Fruit fly (Drosophila melanogaster) whole organism, embryonic: ENCODE measurements around the gene Actn.

ENCODE experiments used
- BtbVII ChIP-seq: fragments of 200-800 bp; sonication (Bioruptor generic); optimal IDR thresholded peaks from 3 replicates; lab custom pipeline; 2017; ENCODE audit warnings: missing biosample characterization, mild to moderate bottlenecking, missing genetic modification characterization
- CG10431 ChIP-seq: fragments of 200-800 bp; sonication (Bioruptor generic); optimal IDR thresholded peaks from 3 replicates; lab custom pipeline; 2018; ENCODE audit warnings: missing biosample characterization, mild to moderate bottlenecking, missing genetic modification characterization
- CG10979 ChIP-seq: fragments of 200-800 bp; sonication (Bioruptor generic); optimal IDR thresholded peaks from 2 replicates; lab custom pipeline; 2018; ENCODE audit warnings: missing biosample characterization, mild to moderate bottlenecking, missing genetic modification characterization, moderate library complexity
- CG12071 ChIP-seq: fragments of 200-800 bp; sonication (Bioruptor generic); optimal IDR thresholded peaks from 3 replicates; lab custom pipeline; 2018; ENCODE audit warnings: missing biosample characterization, mild to moderate bottlenecking, missing genetic modification characterization
- CG12155 ChIP-seq: fragments of 200-800 bp; sonication (Bioruptor generic); optimal IDR thresholded peaks from 3 replicates; lab custom pipeline; 2016; ENCODE audit warnings: missing biosample characterization, missing genetic modification characterization
- CG12299 ChIP-seq: fragments of 200-800 bp; sonication (Bioruptor generic); optimal IDR thresholded peaks from 2 replicates; lab custom pipeline; 2018; ENCODE audit warnings: missing biosample characterization, mild to moderate bottlenecking, missing genetic modification characterization
- CG13123 ChIP-seq: fragments of 200-800 bp; sonication (Bioruptor generic); optimal IDR thresholded peaks from 2 replicates; lab custom pipeline; 2016; ENCODE audit warnings: missing biosample characterization, missing genetic modification characterization
- CG13624 ChIP-seq: fragments of 200-800 bp; sonication (Bioruptor generic); optimal IDR thresholded peaks from 2 replicates; lab custom pipeline; 2016; ENCODE audit warnings: missing biosample characterization, missing genetic modification characterization
- CG15479 ChIP-seq: fragments of 200-800 bp; sonication (Bioruptor generic); optimal IDR thresholded peaks from 3 replicates; lab custom pipeline; 2019; ENCODE audit warnings: missing biosample characterization, mild to moderate bottlenecking, missing genetic modification characterization, moderate library complexity
- CG1602 ChIP-seq: fragments of 200-800 bp; sonication (Bioruptor generic); optimal IDR thresholded peaks from 3 replicates; lab custom pipeline; 2016; ENCODE audit warnings: missing biosample characterization, missing genetic modification characterization
- CG18262 ChIP-seq: fragments of 200-800 bp; optimal IDR thresholded peaks from 3 replicates; lab custom pipeline; 2019; ENCODE audit warnings: missing biosample characterization, mild to moderate bottlenecking, missing genetic modification characterization, moderate library complexity
- CG30403 ChIP-seq: fragments of 200-800 bp; sonication (Bioruptor generic); optimal IDR thresholded peaks from 3 replicates; lab custom pipeline; 2016; ENCODE audit warnings: missing biosample characterization, missing genetic modification characterization
- CG31365 ChIP-seq: fragments of 200-800 bp; sonication (Bioruptor generic); optimal IDR thresholded peaks from 2 replicates; lab custom pipeline; 2018; ENCODE audit warnings: missing biosample characterization, mild to moderate bottlenecking, missing genetic modification characterization
- CG31388 ChIP-seq: fragments of 200-800 bp; sonication (Bioruptor generic); optimal IDR thresholded peaks from 2 replicates; lab custom pipeline; 2016; ENCODE audit warnings: missing biosample characterization, missing genetic modification characterization
- CG3281 ChIP-seq: fragments of 200-800 bp; sonication (Bioruptor generic); optimal IDR thresholded peaks from 3 replicates; lab custom pipeline; 2017; ENCODE audit warnings: missing biosample characterization, mild to moderate bottlenecking, missing genetic modification characterization
- CG9727 ChIP-seq: fragments of 200-800 bp; sonication (Bioruptor generic); optimal IDR thresholded peaks from 3 replicates; lab custom pipeline; 2017; ENCODE audit warnings: missing biosample characterization, mild to moderate bottlenecking, missing genetic modification characterization
- CG9797 ChIP-seq: fragments of 200-800 bp; sonication (Bioruptor generic); optimal IDR thresholded peaks from 3 replicates; lab custom pipeline; 2018; ENCODE audit warnings: missing biosample characterization, mild to moderate bottlenecking, missing genetic modification characterization
- CG9817 ChIP-seq: fragments of 200-800 bp; sonication (Bioruptor generic); optimal IDR thresholded peaks from 2 replicates; lab custom pipeline; 2018; ENCODE audit warnings: missing biosample characterization, mild to moderate bottlenecking, missing genetic modification characterization, moderate library complexity
- D ChIP-seq, 2 experiments: fragments of 200-800 bp in 1 of 2; fragments of >200 bp in 1 of 2; sonication (Bioruptor generic) in 1 of 2; optimal IDR thresholded peaks; 2 replicates in 1 of 2; 3 replicates in 1 of 2; lab custom pipeline; 2017; ENCODE audit warnings: mild to moderate bottlenecking in 1 of 2, missing biosample characterization in 1 of 2, missing genetic modification characterization in 1 of 2, missing genetic modification reagents in 1 of 2
- Dip2 ChIP-seq: fragments of 200-800 bp; sonication (Bioruptor generic); IDR thresholded peaks from 2 replicates; pipeline ENCODE4 v1.3.6; 2022; ENCODE audit warnings: missing biosample characterization, missing genetic modification characterization
- Gsc ChIP-seq: fragments of 200-800 bp; sonication (Bioruptor generic); IDR thresholded peaks from 2 replicates; pipeline ENCODE4 v1.3.6; 2022; ENCODE audit warnings: missing biosample characterization, missing genetic modification characterization
- Hey ChIP-seq: fragments of 200-800 bp; sonication (Bioruptor generic); optimal IDR thresholded peaks from 3 replicates; lab custom pipeline; 2018; ENCODE audit warnings: missing biosample characterization, mild to moderate bottlenecking, missing genetic modification characterization
- Hr3 ChIP-seq: fragments of 200-800 bp; sonication (Bioruptor generic); optimal IDR thresholded peaks from 3 replicates; lab custom pipeline; 2016; ENCODE audit warnings: missing biosample characterization, missing genetic modification characterization
- Lhr ChIP-seq: fragments of 200-800 bp; sonication (Bioruptor generic); optimal IDR thresholded peaks from 3 replicates; lab custom pipeline; 2017; ENCODE audit warnings: mild to moderate bottlenecking, missing biosample characterization, missing genetic modification reagents, missing genetic modification characterization
- Lpt ChIP-seq: fragments of >200 bp; optimal IDR thresholded peaks from 2 replicates; lab custom pipeline; 2018; ENCODE audit warnings: missing biosample characterization, missing genetic modification characterization
- Max ChIP-seq: fragments of 200-800 bp; sonication (Bioruptor generic); optimal IDR thresholded peaks from 2 replicates; lab custom pipeline; 2016; ENCODE audit warnings: missing biosample characterization, mild to moderate bottlenecking, missing genetic modification characterization
- Med ChIP-seq: fragments of 200-800 bp; sonication (Bioruptor generic); peaks from one replicate; lab custom pipeline; 2016; ENCODE audit warnings: missing biosample characterization, missing genetic modification characterization, mild to moderate bottlenecking, inconsistent platforms, moderate library complexity
- Ptx1 ChIP-seq: fragments of 200-800 bp; sonication (Bioruptor generic); IDR thresholded peaks from 2 replicates; pipeline ENCODE4 v1.3.6; 2022; ENCODE audit warnings: missing biosample characterization, missing genetic modification characterization
- Sox102F ChIP-seq: fragments of 200-800 bp; sonication (Bioruptor generic); optimal IDR thresholded peaks from 2 replicates; lab custom pipeline; 2018; ENCODE audit warnings: missing biosample characterization, mild to moderate bottlenecking, missing genetic modification characterization, moderate library complexity
- Sry-δ ChIP-seq: fragments of 200-800 bp; sonication (Bioruptor generic); optimal IDR thresholded peaks from 2 replicates; lab custom pipeline; 2016; ENCODE audit warnings: missing biosample characterization, missing genetic modification characterization
- TFAM ChIP-seq: fragments of 200-800 bp; sonication (Bioruptor generic); optimal IDR thresholded peaks from 2 replicates; lab custom pipeline; 2017; ENCODE audit warnings: missing biosample characterization, missing genetic modification characterization, inconsistent platforms
- ab ChIP-seq: fragments of 200-800 bp; sonication (Bioruptor generic); optimal IDR thresholded peaks from 2 replicates; lab custom pipeline; 2016; ENCODE audit warnings: missing biosample characterization, missing genetic modification characterization
- amos ChIP-seq: fragments of 200-800 bp; sonication (Bioruptor generic); IDR thresholded peaks from 2 replicates; pipeline ENCODE4 v1.3.6; 2022; ENCODE audit warnings: missing biosample characterization, missing genetic modification characterization; ENCODE audit not compliant: partially characterized antibody
- cad ChIP-seq: fragments of >200 bp; optimal IDR thresholded peaks from 2 replicates; lab custom pipeline; 2017; ENCODE audit warnings: missing biosample characterization, missing genetic modification characterization
- corto ChIP-seq: fragments of 200-800 bp; sonication (Bioruptor generic); optimal IDR thresholded peaks from 2 replicates; lab custom pipeline; 2016; ENCODE audit warnings: missing biosample characterization, mild to moderate bottlenecking, missing genetic modification characterization, moderate library complexity
- dmrt99B ChIP-seq: fragments of 200-800 bp; sonication (Bioruptor generic); optimal IDR thresholded peaks from 2 replicates; lab custom pipeline; 2018; ENCODE audit warnings: missing biosample characterization, mild to moderate bottlenecking, missing genetic modification characterization, moderate library complexity
- fd96Cb ChIP-seq: fragments of 200-800 bp; sonication (Bioruptor generic); optimal IDR thresholded peaks from 2 replicates; lab custom pipeline; 2018; ENCODE audit warnings: missing biosample characterization, mild to moderate bottlenecking, missing genetic modification characterization, moderate library complexity
- gsb ChIP-seq: fragments of 200-800 bp; sonication (Bioruptor generic); IDR thresholded peaks from 2 replicates; pipeline ENCODE4 v1.3.6; 2022; ENCODE audit warnings: missing biosample characterization, missing genetic modification characterization
- h ChIP-seq: fragments of >200 bp; optimal IDR thresholded peaks from 2 replicates; lab custom pipeline; 2017
- her ChIP-seq: fragments of 200-800 bp; sonication (Bioruptor generic); optimal IDR thresholded peaks from 2 replicates; lab custom pipeline; 2016; ENCODE audit warnings: missing biosample characterization, missing genetic modification characterization
- inv ChIP-seq: fragments of 200-800 bp; sonication (Bioruptor generic); IDR thresholded peaks from 2 replicates; pipeline ENCODE4 v1.3.6; 2022; ENCODE audit warnings: missing biosample characterization, missing genetic modification characterization; ENCODE audit not compliant: partially characterized antibody
- jigr1 ChIP-seq: fragments of 200-800 bp; sonication (Bioruptor generic); IDR thresholded peaks from 3 replicates; pipeline ENCODE4 v1.3.6; 2022; ENCODE audit warnings: missing biosample characterization, missing genetic modification characterization
- kah ChIP-seq: fragments of 200-800 bp; sonication (Bioruptor generic); optimal IDR thresholded peaks from 2 replicates; lab custom pipeline; 2018; ENCODE audit warnings: missing biosample characterization, mild to moderate bottlenecking, missing genetic modification characterization
- nerfin-1 ChIP-seq: fragments of 200-800 bp; sonication (Bioruptor generic); optimal IDR thresholded peaks from 3 replicates; lab custom pipeline; 2019; ENCODE audit warnings: missing biosample characterization, mild to moderate bottlenecking, missing genetic modification characterization, moderate library complexity
- pum ChIP-seq: fragments of 200-800 bp; sonication (Bioruptor generic); optimal IDR thresholded peaks from 2 replicates; lab custom pipeline; 2016; ENCODE audit warnings: missing biosample characterization, missing genetic modification characterization
- shn ChIP-seq: fragments of 200-800 bp; sonication (Bioruptor generic); optimal IDR thresholded peaks from 3 replicates; lab custom pipeline; 2016; ENCODE audit warnings: missing biosample characterization, missing genetic modification characterization
- stwl ChIP-seq: fragments of 200-800 bp; sonication (Bioruptor generic); optimal IDR thresholded peaks from 3 replicates; lab custom pipeline; 2018; ENCODE audit warnings: missing biosample characterization, mild to moderate bottlenecking, missing genetic modification characterization, moderate library complexity
- tin ChIP-seq: fragments of 200-800 bp; sonication (Bioruptor generic); optimal IDR thresholded peaks from 3 replicates; lab custom pipeline; 2016; ENCODE audit warnings: missing biosample characterization, missing genetic modification characterization
- trem ChIP-seq: fragments of 200-800 bp; optimal IDR thresholded peaks from 3 replicates; lab custom pipeline; 2019; ENCODE audit warnings: missing biosample characterization, mild to moderate bottlenecking, missing genetic modification characterization, moderate library complexity
- trh ChIP-seq: fragments of 200-800 bp; sonication (Bioruptor generic); optimal IDR thresholded peaks from 2 replicates; lab custom pipeline; 2016; ENCODE audit warnings: missing biosample characterization, missing genetic modification characterization
- zf30C ChIP-seq: fragments of 200-800 bp; sonication (Bioruptor generic); optimal IDR thresholded peaks from 3 replicates; lab custom pipeline; 2018; ENCODE audit warnings: missing biosample characterization, mild to moderate bottlenecking, missing genetic modification characterization

Gene Actn

dm6 chrX:2087501-2087900 is 45.4 kb upstream of the Actn start (continued):
- TF ChIP-seq amos (GFP tag; lab: Robert Waterston, UW) (no peak), CG1602 (GFP tag; lab: Kevin White, UChicago) (peak; percentile 46), cad (GFP tag; lab: Kevin White, UChicago) (no peak), Sry-δ (GFP tag; lab: Kevin White, UChicago) (no peak), D (optimal IDR thresholded peaks at IDR 0.05; lab: Kevin White, UChicago) (no peak), D (GFP tag; optimal IDR thresholded peaks at IDR 0.05; lab: Kevin White, UChicago) (peak; percentile 44), Hr3 (GFP tag; lab: Kevin White, UChicago) (peak; percentile 57), h (no peak), trem (tag; lab: Kevin White, UChicago) (no peak), CG31365 (tag; lab: Kevin White, UChicago) (no peak), nerfin-1 (tag; lab: Kevin White, UChicago) (no peak), gsb (GFP tag; lab: Robert Waterston, UW) (no peak), CG12071 (peak; percentile 61), Lhr (GFP tag; lab: Kevin White, UChicago) (peak; percentile 4), Hey (tag; lab: Kevin White, UChicago) (no peak), her (GFP tag; lab: Kevin White, UChicago) (peak; percentile 54), CG9797 (no peak), CG12155 (GFP tag; lab: Kevin White, UChicago) (peak; percentile 35), CG31388 (GFP tag; lab: Kevin White, UChicago) (no peak), zf30C (GFP tag; lab: Kevin White, UChicago) (no peak), Ptx1 (GFP tag; lab: Robert Waterston, UW) (peak; percentile 70), CG18262 (tag; lab: Kevin White, UChicago) (peak; percentile 69), inv (GFP tag; lab: Robert Waterston, UW) (no peak), Med (GFP tag; lab: Kevin White, UChicago) (peak; percentile 89), CG9817 (tag; lab: Kevin White, UChicago) (peak; percentile 35), shn (GFP tag; lab: Kevin White, UChicago) (peak; percentile 5), CG10431 (GFP tag; lab: Kevin White, UChicago) (peak; percentile 4), CG13624 (GFP tag; lab: Kevin White, UChicago) (peak; percentile 10), CG9727 (GFP tag; lab: Kevin White, UChicago) (peak; percentile 19), CG13123 (GFP tag; lab: Kevin White, UChicago) (no peak), pum (GFP tag; lab: Kevin White, UChicago) (peak; percentile 36), jigr1 (no peak), Dip2 (GFP tag; lab: Robert Waterston, UW) (no peak), CG10979 (tag; lab: Kevin White, UChicago) (peak; percentile 47), CG12299 (tag; lab: Kevin White, UChicago) (no peak), Max (GFP tag; lab: Kevin White, UChicago) (no peak), CG30403 (GFP tag; lab: Kevin White, UChicago) (peak; percentile 55), Sox102F (peak; percentile 71), dmrt99B (tag; lab: Kevin White, UChicago) (peak; percentile 76), tin (GFP tag; lab: Kevin White, UChicago) (peak; percentile 24), corto (GFP tag; lab: Kevin White, UChicago) (no peak), ab (GFP tag; lab: Kevin White, UChicago) (no peak), CG15479 (GFP tag; lab: Kevin White, UChicago) (no peak), TFAM (GFP tag; lab: Kevin White, UChicago) (no peak), kah (peak; percentile 39), stwl (tag; lab: Kevin White, UChicago) (no peak), BtbVII (no peak), CG3281 (GFP tag; lab: Kevin White, UChicago) (no peak), fd96Cb (peak; percentile 50), trh (GFP tag; lab: Kevin White, UChicago) (no peak), Gsc (peak; percentile 24; the same call in 1 of the 2 replicates), Lpt (no peak)
